Worm (Caenorhabditis elegans): Measurements from ENCODE around the gene F21A3.3.

The F21A3.3 gene

ce11 chrV:15511613-15512216 is 5.8 kb upstream of the F21A3.3 start, which contains the start of gene rpl-38:
TSS of gene rpl-38 (plus strand) at chrV:15512166.
- TF ChIP-seq sptf-2 (GFP tag; optimal IDR thresholded peaks at IDR 0.05) (no peak), atf-7 (tag; optimal IDR thresholded peaks at IDR 0.05) (no peak), nhr-27 (tag; optimal IDR thresholded peaks at IDR 0.05) (no peak), lin-40 (tag; optimal IDR thresholded peaks at IDR 0.05) (peak; percentile 78), F33H1.4 (GFP tag; IDR thresholded peaks at IDR 0.05) (peak; percentile 99), B0035.1 (tag; optimal IDR thresholded peaks at IDR 0.05) (no peak), sea-2 (GFP tag; IDR thresholded peaks at IDR 0.05) (no peak), ceh-100 (GFP tag; IDR thresholded peaks at IDR 0.05) (peak; percentile 38; the same call in 1 of the 2 replicates), ceh-91 (GFP tag; IDR thresholded peaks at IDR 0.05) (peak; percentile 66), B0261.1 (tag; optimal IDR thresholded peaks at IDR 0.05) (peak; percentile 46), rpc-1 (optimal IDR thresholded peaks at IDR 0.05) (no peak), rpc-1 (tag; optimal IDR thresholded peaks at IDR 0.05) (peak; percentile 7), ZK185.1 (tag; optimal IDR thresholded peaks at IDR 0.05; ENCODE audit: poor library complexity, severe bottlenecking) (peak; percentile 50), akir-1 (GFP tag; optimal IDR thresholded peaks at IDR 0.05) (no peak), rcor-1 (GFP tag; IDR thresholded peaks at IDR 0.05) (peak; percentile 75), hmg-1.2 (GFP tag; IDR thresholded peaks at IDR 0.05) (peak; percentile 63), F22D6.2 (tag; optimal IDR thresholded peaks at IDR 0.05) (no peak), mel-28 (tag; optimal IDR thresholded peaks at IDR 0.05; ENCODE audit: borderline replicate concordance) (peak; percentile 2), snpc-4 (GFP tag; optimal IDR thresholded peaks at IDR 0.05) (no peak), snpc-4 (tag; optimal IDR thresholded peaks at IDR 0.05) (peak; percentile 68 to 79 (median 76)), F39B2.1 (GFP tag; IDR thresholded peaks at IDR 0.05) (no peak), Y56A3A.18 (GFP tag; IDR thresholded peaks at IDR 0.05) (no peak), ekl-4 (GFP tag; IDR thresholded peaks at IDR 0.05) (peak; percentile 52), F57C9.4 (tag; optimal IDR thresholded peaks at IDR 0.05) (no peak), ccch-3 (GFP tag; optimal IDR thresholded peaks at IDR 0.05) (no peak), B0336.3 (GFP tag; IDR thresholded peaks at IDR 0.05) (peak; percentile 40; the same call in 1 of the 2 replicates), lin-54 (GFP tag; optimal IDR thresholded peaks at IDR 0.05) (peak; percentile 76), mes-4 (tag; optimal IDR thresholded peaks at IDR 0.05) (no peak), ztf-18 (tag; optimal IDR thresholded peaks at IDR 0.05) (peak; percentile 31), snpc-1.1 (tag; optimal IDR thresholded peaks at IDR 0.05; ENCODE audit: insufficient read depth) (peak; percentile 63), lsy-27 (tag; optimal IDR thresholded peaks at IDR 0.05; ENCODE audit: borderline replicate concordance, insufficient read depth) (peak; percentile 34), F37B4.10 (GFP tag; IDR thresholded peaks at IDR 0.05) (no peak), bed-1 (GFP tag; IDR thresholded peaks at IDR 0.05) (no peak), F23B12.7 (tag; optimal IDR thresholded peaks at IDR 0.05; ENCODE audit: insufficient read depth) (peak; percentile 78), hlh-26 (GFP tag; conservative IDR thresholded peaks at IDR 0.05) (no peak), B0019.2 (GFP tag; conservative IDR thresholded peaks at IDR 0.05) (peak; percentile 37; the same call in 1 of the 2 replicates), repo-1 (tag; optimal IDR thresholded peaks at IDR 0.05) (no peak), C06A6.2 (GFP tag; conservative IDR thresholded peaks at IDR 0.05) (no peak), attf-3 (GFP tag; conservative IDR thresholded peaks at IDR 0.05) (peak; percentile 67), snpc-1.3 (tag; optimal IDR thresholded peaks at IDR 0.05; ENCODE audit: insufficient read depth) (peak; percentile 85), C17E4.6 (GFP tag; IDR thresholded peaks at IDR 0.05) (0 out of 2 replicates have a peak, but pooled peaks have one; percentile 45), ceh-58 (GFP tag; IDR thresholded peaks at IDR 0.05) (no peak), let-526 (GFP tag; IDR thresholded peaks at IDR 0.05) (no peak), T07F8.4 (tag; optimal IDR thresholded peaks at IDR 0.05) (no peak), die-1 (tag; optimal IDR thresholded peaks at IDR 0.05) (no peak), efl-1 (GFP tag; optimal IDR thresholded peaks at IDR 0.05) (peak; percentile 58), ztf-22 (GFP tag; optimal IDR thresholded peaks at IDR 0.05) (no peak), xnd-1 (tag; optimal IDR thresholded peaks at IDR 0.05) (peak; percentile 70)

Measured in whole organism, young adult.